Worm (Caenorhabditis elegans) whole organism, L4 larva: ENCODE measurements around the gene pph-4.1.

Experiments used
- F10B5.3 ChIP-seq: sonication (generic microtip); optimal IDR thresholded peaks from 2 replicates; lab custom pipeline; 2016; ENCODE audit warnings: mild to moderate bottlenecking, missing genetic modification characterization, missing compliant biosample characterization
- F26F4.8 ChIP-seq: fragments of 200-800 bp; sonication (Bioruptor generic); conservative IDR thresholded peaks from 2 replicates; pipeline ENCODE4 v1.3.6; 2022; ENCODE audit warnings: missing genetic modification characterization, missing compliant biosample characterization
- F49E8.2 ChIP-seq: sonication (generic microtip); optimal IDR thresholded peaks from 2 replicates; lab custom pipeline; 2016; ENCODE audit warnings: missing compliant biosample characterization, mild to moderate bottlenecking, missing genetic modification characterization, borderline replicate concordance
- T26A8.4 ChIP-seq: fragments of 200-800 bp; sonication (Bioruptor generic); IDR thresholded peaks from 2 replicates; pipeline ENCODE4 v1.3.6; 2022; ENCODE audit warnings: missing genetic modification characterization, missing compliant biosample characterization
- Y48G9A.11 ChIP-seq: fragments of 200-800 bp; sonication (Bioruptor generic); IDR thresholded peaks from 2 replicates; pipeline ENCODE4 v1.3.6; 2022; ENCODE audit warnings: missing genetic modification reagents, missing genetic modification characterization, missing compliant biosample characterization
- Y75B8A.6 ChIP-seq: fragments of 200-800 bp; sonication (Bioruptor generic); IDR thresholded peaks from 2 replicates; pipeline ENCODE4 v1.3.6; 2022; ENCODE audit warnings: missing genetic modification reagents, missing genetic modification characterization, missing compliant biosample characterization
- ZK337.2 ChIP-seq: fragments of 200-800 bp; sonication (Bioruptor generic); IDR thresholded peaks from 2 replicates; pipeline ENCODE4 v1.3.6; 2022; ENCODE audit warnings: missing genetic modification reagents, missing genetic modification characterization, missing compliant biosample characterization
- aha-1 ChIP-seq: fragments of 150-350 bp; peaks from one replicate; lab custom pipeline; 2014; ENCODE audit warnings: missing biosample characterization, missing genetic modification characterization
- ceh-20 ChIP-seq: fragments of 200-800 bp; sonication (Bioruptor generic); IDR thresholded peaks from 2 replicates; pipeline ENCODE4 v1.3.6; 2022; ENCODE audit warnings: missing genetic modification reagents, missing genetic modification characterization, missing compliant biosample characterization
- ceh-62 ChIP-seq: sonication (generic microtip); optimal IDR thresholded peaks from 2 replicates; lab custom pipeline; 2017; ENCODE audit warnings: missing biosample characterization, missing genetic modification characterization
- ceh-82 ChIP-seq: sonication (generic microtip); optimal IDR thresholded peaks from 2 replicates; lab custom pipeline; 2017; ENCODE audit warnings: missing biosample characterization, missing genetic modification characterization
- ces-1 ChIP-seq: fragments of 150-350 bp; sonication (generic microtip); optimal IDR thresholded peaks from 4 replicates; lab custom pipeline; 2014; ENCODE audit warnings: missing biosample characterization, missing genetic modification reagents, missing genetic modification characterization
- ctbp-1 ChIP-seq: fragments of 200-800 bp; sonication (Bioruptor generic); IDR thresholded peaks from 2 replicates; pipeline ENCODE4 v1.3.6; 2022; ENCODE audit warnings: missing genetic modification reagents, missing genetic modification characterization, missing compliant biosample characterization
- daf-8 ChIP-seq: fragments of 200-800 bp; sonication (Bioruptor generic); IDR thresholded peaks from 2 replicates; pipeline ENCODE4 v1.3.6; 2022; ENCODE audit warnings: missing genetic modification characterization, missing compliant biosample characterization
- dmd-6 ChIP-seq: fragments of 200-800 bp; sonication (Bioruptor generic); IDR thresholded peaks from 2 replicates; pipeline ENCODE4 v1.3.6; 2022; ENCODE audit warnings: missing genetic modification reagents, missing genetic modification characterization, missing compliant biosample characterization
- dmd-8 ChIP-seq: fragments of 200-800 bp; sonication (Bioruptor generic); IDR thresholded peaks from 2 replicates; pipeline ENCODE4 v1.3.6; 2022; ENCODE audit warnings: missing genetic modification characterization, missing compliant biosample characterization
- dve-1 ChIP-seq: sonication (generic microtip); optimal IDR thresholded peaks from 2 replicates; lab custom pipeline; 2017; ENCODE audit warnings: antibody characterized with exemption, mild to moderate bottlenecking, missing genetic modification characterization, missing compliant biosample characterization; ENCODE audit not compliant: insufficient read depth
- egl-43 ChIP-seq: fragments of 200-800 bp; sonication (Bioruptor generic); IDR thresholded peaks from 2 replicates; pipeline ENCODE4 v1.3.6; 2022; ENCODE audit warnings: missing genetic modification reagents, missing genetic modification characterization, missing compliant biosample characterization
- fkh-10 ChIP-seq: fragments of 150-350 bp; optimal IDR thresholded peaks from 2 replicates; lab custom pipeline; 2014; ENCODE audit warnings: missing biosample characterization, missing genetic modification reagents, missing genetic modification characterization
- fos-1 ChIP-seq: fragments of 150-350 bp; optimal IDR thresholded peaks from 2 replicates; lab custom pipeline; 2014; ENCODE audit warnings: missing biosample characterization, missing genetic modification characterization
- hif-1 ChIP-seq, 2 experiments: sonication (generic microtip); optimal IDR thresholded peaks; 2 replicates each; lab custom pipeline; 2016 to 2017; ENCODE audit warnings: missing compliant biosample characterization in 2 of 2, missing genetic modification characterization in 2 of 2, missing genetic modification reagents in 2 of 2, missing genotype in 2 of 2, mild to moderate bottlenecking in 1 of 2
- hlh-30 ChIP-seq: sonication (generic microtip); optimal IDR thresholded peaks from 2 replicates; lab custom pipeline; 2017; ENCODE audit warnings: antibody characterized with exemption, mild to moderate bottlenecking, missing genetic modification characterization, missing compliant biosample characterization; ENCODE audit not compliant: insufficient read depth
- lin-1 ChIP-seq: fragments of 200-800 bp; sonication (Bioruptor generic); IDR thresholded peaks from 2 replicates; pipeline ENCODE4 v1.3.6; 2022; ENCODE audit warnings: missing genetic modification reagents, missing genetic modification characterization, missing compliant biosample characterization
- lin-13 ChIP-seq: fragments of 150-350 bp; optimal IDR thresholded peaks from 2 replicates; lab custom pipeline; 2014; ENCODE audit warnings: missing biosample characterization, missing genetic modification reagents, missing genetic modification characterization
- lin-38 ChIP-seq: fragments of 200-800 bp; sonication (Bioruptor generic); IDR thresholded peaks from 2 replicates; pipeline ENCODE4 v1.3.6; 2022; ENCODE audit warnings: missing genetic modification reagents, missing genetic modification characterization, missing compliant biosample characterization
- lir-3 ChIP-seq: sonication (generic microtip); optimal IDR thresholded peaks from 2 replicates; lab custom pipeline; 2016; ENCODE audit warnings: mild to moderate bottlenecking, missing genetic modification characterization, missing compliant biosample characterization
- lsy-2 ChIP-seq, 2 experiments: fragments of 150-350 bp in 1 of 2; sonication (generic microtip) in 1 of 2; optimal IDR thresholded peaks; 2 replicates each; lab custom pipeline; 2014 to 2017; ENCODE audit warnings: missing biosample characterization in 2 of 2, missing genetic modification characterization in 2 of 2
- madf-5 ChIP-seq, 2 experiments: fragments of 200-800 bp; sonication (Bioruptor generic); IDR thresholded peaks; 2 replicates each; pipeline ENCODE4 v1.3.6; 2022; ENCODE audit warnings: missing compliant biosample characterization in 2 of 2, missing genetic modification characterization in 2 of 2
- madf-9 ChIP-seq: fragments of 200-800 bp; sonication (Bioruptor generic); conservative IDR thresholded peaks from 2 replicates; pipeline ENCODE4 v1.3.6; 2022; ENCODE audit warnings: missing genetic modification reagents, missing genetic modification characterization, missing compliant biosample characterization
- mes-2 ChIP-seq: sonication (generic microtip); optimal IDR thresholded peaks from 2 replicates; lab custom pipeline; 2016; ENCODE audit warnings: missing genotype, mild to moderate bottlenecking, missing genetic modification characterization, missing compliant biosample characterization; ENCODE audit not compliant: poor library complexity, severe bottlenecking
- mxl-2 ChIP-seq: fragments of 200-800 bp; sonication (Bioruptor generic); conservative IDR thresholded peaks from 2 replicates; pipeline ENCODE4 v1.3.6; 2022; ENCODE audit warnings: missing genetic modification reagents, missing genetic modification characterization, missing compliant biosample characterization
- nhr-10 ChIP-seq: fragments of 150-350 bp; optimal IDR thresholded peaks from 2 replicates; lab custom pipeline; 2014; ENCODE audit warnings: missing biosample characterization, missing genetic modification characterization
- nhr-11 ChIP-seq: fragments of 150-350 bp; optimal IDR thresholded peaks from 2 replicates; lab custom pipeline; 2014; ENCODE audit warnings: missing biosample characterization, missing genetic modification characterization
- nhr-237 ChIP-seq: sonication (generic microtip); optimal IDR thresholded peaks from 2 replicates; lab custom pipeline; 2017; ENCODE audit warnings: missing biosample characterization, missing genetic modification characterization
- nhr-41 ChIP-seq: fragments of 200-800 bp; sonication (Bioruptor generic); IDR thresholded peaks from 2 replicates; pipeline ENCODE4 v1.3.6; 2022; ENCODE audit warnings: missing genetic modification reagents, missing genetic modification characterization, missing compliant biosample characterization
- nhr-6 ChIP-seq: fragments of 150-350 bp; optimal IDR thresholded peaks from 2 replicates; lab custom pipeline; 2014; ENCODE audit warnings: missing biosample characterization, missing genetic modification characterization
- nhr-77 ChIP-seq: fragments of 150-350 bp; optimal IDR thresholded peaks from 2 replicates; lab custom pipeline; 2014; ENCODE audit warnings: missing biosample characterization, missing genetic modification characterization
- php-3 ChIP-seq: fragments of 200-800 bp; sonication (Bioruptor generic); IDR thresholded peaks from 2 replicates; pipeline ENCODE4 v1.3.6; 2022; ENCODE audit warnings: missing genetic modification reagents, missing genetic modification characterization, missing compliant biosample characterization
- pqm-1 ChIP-seq: sonication (generic microtip); optimal IDR thresholded peaks from 2 replicates; lab custom pipeline; 2017; ENCODE audit warnings: missing biosample characterization, missing genetic modification characterization
- skn-1 ChIP-seq: fragments of 150-350 bp; optimal IDR thresholded peaks from 2 replicates; lab custom pipeline; 2014; ENCODE audit warnings: missing biosample characterization, missing genetic modification characterization
- snpc-1.2 ChIP-seq: fragments of 200-800 bp; sonication (Bioruptor generic); IDR thresholded peaks from 2 replicates; pipeline ENCODE4 v1.3.6; 2022; ENCODE audit warnings: missing genetic modification reagents, missing genetic modification characterization, missing compliant biosample characterization
- spr-1 ChIP-seq: sonication (generic microtip); optimal IDR thresholded peaks from 2 replicates; lab custom pipeline; 2016; ENCODE audit warnings: mild to moderate bottlenecking, missing genetic modification characterization, missing compliant biosample characterization
- spr-3 ChIP-seq: fragments of 200-800 bp; sonication (Bioruptor generic); optimal IDR thresholded peaks from 2 replicates; lab custom pipeline; 2018; ENCODE audit warnings: mild to moderate bottlenecking, missing genetic modification characterization, missing compliant biosample characterization
- unc-130 ChIP-seq: sonication (generic microtip); optimal IDR thresholded peaks from 2 replicates; lab custom pipeline; 2016; ENCODE audit warnings: missing genetic modification reagents, missing genetic modification characterization, missing compliant biosample characterization
- zag-1 ChIP-seq: fragments of 150-350 bp; optimal IDR thresholded peaks from 2 replicates; lab custom pipeline; 2014; ENCODE audit warnings: missing biosample characterization, missing genetic modification characterization
- zfp-3 ChIP-seq: fragments of 200-800 bp; sonication (Bioruptor generic); conservative IDR thresholded peaks from 2 replicates; pipeline ENCODE4 v1.3.6; 2022; ENCODE audit warnings: missing genetic modification reagents, missing genetic modification characterization, missing compliant biosample characterization
- zip-11 ChIP-seq: fragments of 200-800 bp; sonication (Bioruptor generic); IDR thresholded peaks from 2 replicates; pipeline ENCODE4 v1.3.6; 2022; ENCODE audit warnings: missing genetic modification characterization, missing compliant biosample characterization
- zip-2 ChIP-seq: fragments of 150-350 bp; optimal IDR thresholded peaks from 2 replicates; lab custom pipeline; 2014; ENCODE audit warnings: missing biosample characterization, missing genetic modification characterization
- ztf-11 ChIP-seq: fragments of 150-350 bp; optimal IDR thresholded peaks from 2 replicates; lab custom pipeline; 2014; ENCODE audit warnings: missing biosample characterization, missing genetic modification characterization

pph-4.1 gene

ce11 chrIII:12315179-12315578, 36.0 kb downstream of the pph-4.1 start, which contains the start of gene Y75B8A.37:
Gene Y75B8A.37, plus strand, starts transcription at chrIII:12315479.
- TF ChIP-seq lin-38 (GFP tag; lab: Robert Waterston, UW) (no peak), ceh-20 (GFP tag; lab: Robert Waterston, UW) (no peak), skn-1 (tag; lab: Kevin White, UChicago) (no peak), zip-2 (tag; lab: Kevin White, UChicago) (no peak), spr-1 (tag; lab: Kevin White, UChicago) (no peak), fkh-10 (no peak), Y48G9A.11 (no peak), fos-1 (tag; lab: Kevin White, UChicago) (no peak), nhr-6 (tag; lab: Kevin White, UChicago) (no peak), F49E8.2 (tag; lab: Kevin White, UChicago) (no peak), egl-43 (no peak), T26A8.4 (no peak), lir-3 (tag; lab: Kevin White, UChicago) (no peak), lin-13 (no peak), dve-1 (tag; lab: Kevin White, UChicago) (no peak), zip-11 (no peak), unc-130 (GFP tag; lab: Kevin White, UChicago) (no peak), madf-5 (GFP tag; IDR thresholded peaks at IDR 0.05; lab: Robert Waterston, UW) (no peak), spr-3 (GFP tag; lab: Kevin White, UChicago) (no peak), mxl-2 (no peak)

- TF ChIP-seq snpc-1.2 (GFP tag; lab: Robert Waterston, UW) = no peak
- TF ChIP-seq php-3 (GFP tag; lab: Robert Waterston, UW) = 0 out of 2 replicates have a peak, but pooled peaks have one; percentile 17
- no peak for TF ChIP-seq ceh-62
- peak; percentile 20 for TF ChIP-seq pqm-1 (tag; lab: Kevin White, UChicago)
- no peak for TF ChIP-seq lir-3 (tag; lab: Kevin White, UChicago)
These were observed 38.2 kb downstream of the pph-4.1 start, which contains the start of gene Y75B8A.39 for ce11 chrIII:12312886-12313285. Gene Y75B8A.39, plus strand, starts transcription at chrIII:12313186.

ce11 chrIII:12307475-12307874, 43.7 kb downstream of the pph-4.1 start, which contains the start of gene pqn-92:
Gene pqn-92, plus strand, starts transcription at chrIII:12307781.
- TF ChIP-seq zip-2 (tag; lab: Kevin White, UChicago) (no peak), ctbp-1 (no peak), dmd-8 (GFP tag; lab: Robert Waterston, UW) (no peak), F10B5.3 (tag; lab: Kevin White, UChicago) (no peak), nhr-11 (no peak), aha-1 (tag; lab: Kevin White, UChicago) (no peak), spr-3 (GFP tag; lab: Kevin White, UChicago) (no peak), zfp-3 (GFP tag; lab: Robert Waterston, UW) (no peak), ztf-11 (no peak), mes-2 (tag; lab: Kevin White, UChicago) (no peak), hlh-30 (no peak), zag-1 (no peak), lsy-2 (tag; optimal IDR thresholded peaks at IDR 0.05; lab: Kevin White, UChicago) (no peak), daf-8 (GFP tag; lab: Robert Waterston, UW) (no peak), fkh-10 (no peak), pqm-1 (tag; lab: Kevin White, UChicago) (peak; percentile 94), dmd-6 (peak; percentile 61; the same call in 1 of the 2 replicates), lin-1 (GFP tag; lab: Robert Waterston, UW) (no peak), hif-1 (tag; optimal IDR thresholded peaks at IDR 0.05; lab: Kevin White, UChicago) (no peak), nhr-237 (no peak), ces-1 (no peak), F26F4.8 (GFP tag; lab: Robert Waterston, UW) (no peak), unc-130 (GFP tag; lab: Kevin White, UChicago) (no peak), nhr-41 (GFP tag; lab: Robert Waterston, UW) (no peak), F49E8.2 (tag; lab: Kevin White, UChicago) (no peak), nhr-10 (tag; lab: Kevin White, UChicago) (no peak), nhr-77 (tag; lab: Kevin White, UChicago) (peak; percentile 26), Y75B8A.6 (GFP tag; lab: Robert Waterston, UW) (no peak), ZK337.2 (GFP tag; lab: Robert Waterston, UW) (no peak), ceh-82 (no peak), madf-9 (no peak)
